Fruit fly (Drosophila melanogaster) whole organism, adult: ENCODE measurements around the gene CG32284.

Experiments
- CG12768 ChIP-seq: fragments of 200-800 bp; sonication (Bioruptor generic); optimal IDR thresholded peaks from 2 replicates; lab custom pipeline; 2017; ENCODE audit warnings: missing biosample characterization, missing genetic modification characterization, mild to moderate bottlenecking, moderate library complexity, missing genetic modification reagents
- CG14711 ChIP-seq: fragments of 200-800 bp; sonication (Bioruptor generic); optimal IDR thresholded peaks from 2 replicates; lab custom pipeline; 2018; ENCODE audit warnings: missing biosample characterization, mild to moderate bottlenecking, missing genetic modification characterization, moderate library complexity
- CG5204 ChIP-seq: fragments of 200-800 bp; sonication (Bioruptor generic); optimal IDR thresholded peaks from 2 replicates; lab custom pipeline; 2016; ENCODE audit warnings: missing biosample characterization, missing genetic modification characterization
- CG7045 ChIP-seq: fragments of 200-800 bp; sonication (Bioruptor generic); optimal IDR thresholded peaks from 2 replicates; lab custom pipeline; 2017; ENCODE audit warnings: missing biosample characterization, mild to moderate bottlenecking, missing genetic modification characterization
- cic ChIP-seq: fragments of 200-800 bp; sonication (Bioruptor generic); optimal IDR thresholded peaks from 2 replicates; lab custom pipeline; 2017; ENCODE audit warnings: missing biosample characterization, mild to moderate bottlenecking, missing genetic modification characterization, moderate library complexity
- cnc ChIP-seq, 2 experiments: fragments of >200 bp; optimal IDR thresholded peaks; 2 replicates each; lab custom pipeline; 2017
- kay ChIP-seq: fragments of 200-800 bp; sonication (Bioruptor generic); peaks from one replicate; lab custom pipeline; 2016; ENCODE audit warnings: missing biosample characterization, missing genetic modification characterization, borderline replicate concordance
- pad ChIP-seq: fragments of 200-800 bp; sonication (Bioruptor generic); optimal IDR thresholded peaks from 3 replicates; lab custom pipeline; 2017; ENCODE audit warnings: missing biosample characterization, missing genetic modification characterization, mild to moderate bottlenecking, moderate library complexity, missing genetic modification reagents
- toe ChIP-seq: fragments of 200-800 bp; sonication (Bioruptor generic); optimal IDR thresholded peaks from 2 replicates; lab custom pipeline; 2016; ENCODE audit warnings: missing biosample characterization, missing genetic modification characterization

dm6 chr3L:3198447-3199402 lies 12.3 kb downstream of the CG32284 start, which contains the start of the genes CG32276 and gry:
- peak; percentile 81 for TF ChIP-seq CG14711 (tag; lab: Kevin White, UChicago)
- TF ChIP-seq kay (GFP tag; lab: Kevin White, UChicago): no peak
- TF ChIP-seq CG12768 (GFP tag; lab: Kevin White, UChicago): peak; percentile 78
- no peak for TF ChIP-seq cnc (optimal IDR thresholded peaks at IDR 0.05; lab: Kevin White, UChicago)
- peak; percentile 93 for TF ChIP-seq toe (GFP tag; lab: Kevin White, UChicago)
- TF ChIP-seq pad (GFP tag; lab: Kevin White, UChicago): peak; percentile 71
- peak; percentile 82 for TF ChIP-seq CG5204 (GFP tag; lab: Kevin White, UChicago)
- TF ChIP-seq CG7045 (GFP tag; lab: Kevin White, UChicago): peak; percentile 82
- peak; percentile 58 for TF ChIP-seq cic
